Worm (Caenorhabditis elegans) whole organism, L4 larva: ENCODE data around the gene C43D7.4.

Source experiments
- F26F4.8 ChIP-seq: fragments of 200-800 bp; sonication (Bioruptor generic); conservative IDR thresholded peaks from 2 replicates; pipeline ENCODE4 v1.3.6; 2022; ENCODE audit warnings: missing genetic modification characterization, missing compliant biosample characterization
- F37D6.2 ChIP-seq: sonication (generic microtip); optimal IDR thresholded peaks from 2 replicates; lab custom pipeline; 2016; ENCODE audit warnings: mild to moderate bottlenecking, missing genetic modification characterization, missing compliant biosample characterization
- R02D3.7 ChIP-seq: fragments of 150-350 bp; sonication (generic microtip); optimal IDR thresholded peaks from 3 replicates; lab custom pipeline; 2014; ENCODE audit warnings: missing biosample characterization, missing genetic modification characterization
- T20F7.1 ChIP-seq: fragments of 200-800 bp; sonication (Bioruptor generic); optimal IDR thresholded peaks from 2 replicates; lab custom pipeline; 2018; ENCODE audit warnings: mild to moderate bottlenecking, missing genetic modification characterization, missing compliant biosample characterization
- aha-1 ChIP-seq: fragments of 150-350 bp; peaks from one replicate; lab custom pipeline; 2014; ENCODE audit warnings: missing biosample characterization, missing genetic modification characterization
- aly-2 ChIP-seq: sonication (generic microtip); optimal IDR thresholded peaks from 2 replicates; lab custom pipeline; 2018; ENCODE audit warnings: missing biosample characterization, missing genetic modification characterization
- ama-1 ChIP-seq: fragments of 150-350 bp; optimal IDR thresholded peaks from 2 replicates; lab custom pipeline; 2014; ENCODE audit warnings: inconsistent platforms, mixed read lengths
- ceh-32 ChIP-seq: sonication (generic microtip); optimal IDR thresholded peaks from 2 replicates; lab custom pipeline; 2016; ENCODE audit warnings: mild to moderate bottlenecking, missing genetic modification characterization, missing compliant biosample characterization; ENCODE audit not compliant: poor library complexity
- ceh-62 ChIP-seq: sonication (generic microtip); optimal IDR thresholded peaks from 2 replicates; lab custom pipeline; 2017; ENCODE audit warnings: missing biosample characterization, missing genetic modification characterization
- daf-19 ChIP-seq: fragments of 200-800 bp; sonication (Bioruptor generic); conservative IDR thresholded peaks from 2 replicates; pipeline ENCODE4 v1.3.6; 2022; ENCODE audit warnings: missing genetic modification characterization, missing compliant biosample characterization
- dmd-6 ChIP-seq: fragments of 200-800 bp; sonication (Bioruptor generic); IDR thresholded peaks from 2 replicates; pipeline ENCODE4 v1.3.6; 2022; ENCODE audit warnings: missing genetic modification reagents, missing genetic modification characterization, missing compliant biosample characterization
- dpl-1 ChIP-seq: fragments of 150-350 bp; optimal IDR thresholded peaks from 2 replicates; lab custom pipeline; 2014; ENCODE audit warnings: missing biosample characterization, missing genetic modification reagents, missing genetic modification characterization
- dve-1 ChIP-seq: sonication (generic microtip); optimal IDR thresholded peaks from 2 replicates; lab custom pipeline; 2017; ENCODE audit warnings: antibody characterized with exemption, mild to moderate bottlenecking, missing genetic modification characterization, missing compliant biosample characterization; ENCODE audit not compliant: insufficient read depth
- gei-8 ChIP-seq: fragments of 200-800 bp; sonication (Bioruptor generic); optimal IDR thresholded peaks from 2 replicates; lab custom pipeline; 2018; ENCODE audit warnings: mild to moderate bottlenecking, missing genetic modification characterization, missing compliant biosample characterization
- hif-1 ChIP-seq, 2 experiments: sonication (generic microtip); optimal IDR thresholded peaks; 2 replicates each; lab custom pipeline; 2016 to 2017; ENCODE audit warnings: missing compliant biosample characterization in 2 of 2, missing genetic modification characterization in 2 of 2, missing genetic modification reagents in 2 of 2, missing genotype in 2 of 2, mild to moderate bottlenecking in 1 of 2
- hlh-11 ChIP-seq: fragments of 200-800 bp; sonication (Bioruptor generic); optimal IDR thresholded peaks from 2 replicates; lab custom pipeline; 2018; ENCODE audit warnings: mild to moderate bottlenecking, missing genetic modification characterization, missing compliant biosample characterization
- lim-7 ChIP-seq: fragments of 200-800 bp; sonication (Bioruptor generic); IDR thresholded peaks from 2 replicates; pipeline ENCODE4 v1.3.6; 2022; ENCODE audit warnings: missing genetic modification characterization, missing compliant biosample characterization
- lin-15B ChIP-seq: fragments of 150-350 bp; sonication (generic microtip); optimal IDR thresholded peaks from 3 replicates; lab custom pipeline; 2014; ENCODE audit warnings: missing biosample characterization, missing genetic modification characterization
- lin-29 ChIP-seq: fragments of 200-800 bp; sonication (Bioruptor generic); IDR thresholded peaks from 2 replicates; pipeline ENCODE4 v1.3.6; 2022; ENCODE audit warnings: missing genetic modification reagents, missing genetic modification characterization, missing compliant biosample characterization
- lir-3 ChIP-seq: sonication (generic microtip); optimal IDR thresholded peaks from 2 replicates; lab custom pipeline; 2016; ENCODE audit warnings: mild to moderate bottlenecking, missing genetic modification characterization, missing compliant biosample characterization
- madf-5 ChIP-seq, 2 experiments: fragments of 200-800 bp; sonication (Bioruptor generic); IDR thresholded peaks; 2 replicates each; pipeline ENCODE4 v1.3.6; 2022; ENCODE audit warnings: missing compliant biosample characterization in 2 of 2, missing genetic modification characterization in 2 of 2
- mdt-29 ChIP-seq: fragments of 200-800 bp; sonication (Bioruptor generic); IDR thresholded peaks from 2 replicates; pipeline ENCODE4 v1.3.6; 2022; ENCODE audit warnings: missing genetic modification reagents, missing genetic modification characterization, missing compliant biosample characterization
- mxl-2 ChIP-seq: fragments of 200-800 bp; sonication (Bioruptor generic); conservative IDR thresholded peaks from 2 replicates; pipeline ENCODE4 v1.3.6; 2022; ENCODE audit warnings: missing genetic modification reagents, missing genetic modification characterization, missing compliant biosample characterization
- mxl-3 ChIP-seq: fragments of 200-800 bp; sonication (Bioruptor generic); optimal IDR thresholded peaks from 2 replicates; lab custom pipeline; 2018; ENCODE audit warnings: mild to moderate bottlenecking, missing genetic modification characterization, missing compliant biosample characterization
- nhr-111 ChIP-seq: fragments of 200-800 bp; sonication (Bioruptor generic); optimal IDR thresholded peaks from 2 replicates; lab custom pipeline; 2018; ENCODE audit warnings: mild to moderate bottlenecking, missing genetic modification characterization, missing compliant biosample characterization
- nhr-28 ChIP-seq: fragments of 150-350 bp; optimal IDR thresholded peaks from 2 replicates; lab custom pipeline; 2014; ENCODE audit warnings: missing biosample characterization, missing genetic modification characterization
- nhr-42 ChIP-seq: fragments of 200-800 bp; sonication (Bioruptor generic); IDR thresholded peaks from 2 replicates; pipeline ENCODE4 v1.3.6; 2022; ENCODE audit warnings: missing genetic modification characterization, missing compliant biosample characterization
- nhr-48 ChIP-seq: sonication (generic microtip); optimal IDR thresholded peaks from 2 replicates; lab custom pipeline; 2016; ENCODE audit warnings: mild to moderate bottlenecking, missing genetic modification characterization, missing compliant biosample characterization
- nhr-6 ChIP-seq: fragments of 150-350 bp; optimal IDR thresholded peaks from 2 replicates; lab custom pipeline; 2014; ENCODE audit warnings: missing biosample characterization, missing genetic modification characterization
- pha-4 ChIP-seq, 2 experiments: fragments of 150-350 bp in 1 of 2; fragments of 200-800 bp in 1 of 2; sonication (Bioruptor generic) in 1 of 2; IDR thresholded peaks in 1 of 2; optimal IDR thresholded peaks in 1 of 2; 2 replicates each; pipeline versions ENCODE4 v1.3.6 to Lab custom; 2014 to 2022; ENCODE audit warnings: missing genetic modification characterization in 2 of 2, missing genetic modification reagents in 2 of 2, missing biosample characterization in 1 of 2, missing compliant biosample characterization in 1 of 2
- pqm-1 ChIP-seq: sonication (generic microtip); optimal IDR thresholded peaks from 2 replicates; lab custom pipeline; 2017; ENCODE audit warnings: missing biosample characterization, missing genetic modification characterization
- sdz-12 ChIP-seq: fragments of 200-800 bp; sonication (Bioruptor generic); optimal IDR thresholded peaks from 2 replicates; lab custom pipeline; 2018; ENCODE audit warnings: mild to moderate bottlenecking, missing genetic modification characterization, missing compliant biosample characterization
- set-16 ChIP-seq: fragments of 200-800 bp; sonication (Bioruptor generic); IDR thresholded peaks from 2 replicates; pipeline ENCODE4 v1.3.6; 2022; ENCODE audit warnings: missing genetic modification reagents, missing genetic modification characterization, missing compliant biosample characterization
- skn-1 ChIP-seq: fragments of 150-350 bp; optimal IDR thresholded peaks from 2 replicates; lab custom pipeline; 2014; ENCODE audit warnings: missing biosample characterization, missing genetic modification characterization
- snpc-4 ChIP-seq: fragments of 150-350 bp; optimal IDR thresholded peaks from 2 replicates; lab custom pipeline; 2014; ENCODE audit warnings: missing biosample characterization, missing genetic modification characterization
- unc-130 ChIP-seq: sonication (generic microtip); optimal IDR thresholded peaks from 2 replicates; lab custom pipeline; 2016; ENCODE audit warnings: missing genetic modification reagents, missing genetic modification characterization, missing compliant biosample characterization
- unc-62 ChIP-seq, 3 experiments: fragments of 150-350 bp in 1 of 3; sonication (generic microtip); optimal IDR thresholded peaks in 2 of 3; peaks in 1 of 3; 1 replicate in 1 of 3; 2 replicates in 2 of 3; lab custom pipeline; 2014 to 2017; ENCODE audit warnings: missing biosample characterization in 3 of 3, missing genetic modification characterization in 3 of 3, missing genetic modification reagents in 3 of 3, missing genotype in 1 of 3
- ztf-7 ChIP-seq: fragments of 150-350 bp; optimal IDR thresholded peaks from 2 replicates; lab custom pipeline; 2014; ENCODE audit warnings: missing biosample characterization, missing genetic modification characterization

C43D7.4 gene

DNA sequence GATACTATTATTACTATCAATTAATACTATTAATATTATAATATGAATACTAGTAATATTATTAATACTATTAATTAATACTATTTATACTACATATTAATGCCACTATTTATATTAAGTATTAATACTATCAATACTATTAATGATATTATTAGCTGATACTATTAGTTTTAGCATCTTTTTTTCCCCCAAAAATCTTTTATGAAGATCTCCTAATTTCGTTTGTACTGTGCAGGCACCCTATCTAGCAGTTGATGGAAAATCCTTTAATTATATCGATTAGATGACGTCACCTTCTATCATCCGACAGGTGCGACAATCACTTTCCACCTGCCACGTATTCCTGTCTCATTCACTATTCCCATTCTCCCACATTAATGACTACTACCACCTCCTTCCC is 7.0 kb upstream of the C43D7.4 start, which contains the start of gene fbxb-65:
Gene fbxb-65 (plus strand): TSS at position 301 of the 400 bp plus-strand sequence.
- no peak for TF ChIP-seq R02D3.7 (tag; lab: Kevin White, UChicago)
- no peak for TF ChIP-seq nhr-28 (tag; lab: Kevin White, UChicago)
- no peak for TF ChIP-seq mxl-3
- peak in 1 of 2 experiments; percentile 13 for TF ChIP-seq unc-62 (GFP tag; optimal IDR thresholded peaks at IDR 0.05 in 1 of 2; lab: Kevin White, UChicago)
- TF ChIP-seq unc-62 (tag; optimal IDR thresholded peaks at IDR 0.05; lab: Kevin White, UChicago): no peak
- no peak for TF ChIP-seq ztf-7 (tag; lab: Kevin White, UChicago)
- TF ChIP-seq nhr-6 (tag; lab: Kevin White, UChicago): no peak
- no peak for TF ChIP-seq nhr-42
- TF ChIP-seq ceh-62 (tag; lab: Kevin White, UChicago): no peak
- TF ChIP-seq nhr-48 (tag; lab: Kevin White, UChicago): no peak

- no peak for TF ChIP-seq pha-4 (GFP tag; IDR thresholded peaks at IDR 0.05; lab: Robert Waterston, UW)
- no peak for TF ChIP-seq pha-4 (tag; optimal IDR thresholded peaks at IDR 0.05; lab: Kevin White, UChicago)
- TF ChIP-seq lin-15B (tag; lab: Kevin White, UChicago): no peak
- TF ChIP-seq mxl-2 (GFP tag; lab: Robert Waterston, UW): no peak
- TF ChIP-seq aha-1: peak; percentile 77
- TF ChIP-seq dpl-1: no peak
- no peak for TF ChIP-seq mdt-29
- no peak for TF ChIP-seq F37D6.2 (tag; lab: Kevin White, UChicago)
- 0 out of 2 replicates have a peak, but pooled peaks have one; percentile 37 for TF ChIP-seq lim-7 (GFP tag; lab: Robert Waterston, UW)
Observed at ce11 chrV:19325436-19325835, 3.1 kb upstream of the C43D7.4 start.

ce11 chrV:19320385-19320784 is 1.9 kb downstream of the C43D7.4 start, which contains the start of gene sdz-6:
Gene sdz-6 (plus strand): TSS chrV:19320613.
- no peak for TF ChIP-seq ceh-32 (tag; lab: Kevin White, UChicago)
- TF ChIP-seq unc-62 (GFP tag; optimal IDR thresholded peaks at IDR 0.05 in 1 of 2; lab: Kevin White, UChicago): peak in 1 of 2 experiments; percentile 95
- TF ChIP-seq unc-62 (tag; optimal IDR thresholded peaks at IDR 0.05; lab: Kevin White, UChicago): no peak
- no peak for TF ChIP-seq hlh-11 (tag; lab: Kevin White, UChicago)
- no peak for TF ChIP-seq nhr-6 (tag; lab: Kevin White, UChicago)
- no peak for TF ChIP-seq dve-1 (tag; lab: Kevin White, UChicago)
- TF ChIP-seq T20F7.1 (GFP tag; lab: Kevin White, UChicago): no peak
- no peak for TF ChIP-seq sdz-12 (GFP tag; lab: Kevin White, UChicago)
- no peak for TF ChIP-seq lin-29
- TF ChIP-seq dmd-6 (GFP tag; lab: Robert Waterston, UW): peak; percentile 8; the same call in 1 of the 2 replicates

- no peak for TF ChIP-seq aly-2
- TF ChIP-seq snpc-4 (tag; lab: Kevin White, UChicago): no peak
- TF ChIP-seq gei-8: no peak
- no peak for TF ChIP-seq ama-1
- peak; percentile 42; the same call in 1 of the 2 replicates for TF ChIP-seq dmd-6 (GFP tag; lab: Robert Waterston, UW)
- no peak for TF ChIP-seq madf-5 (GFP tag; IDR thresholded peaks at IDR 0.05; lab: Robert Waterston, UW)
- TF ChIP-seq skn-1 (tag; lab: Kevin White, UChicago): no peak
- no peak for TF ChIP-seq set-16 (GFP tag; lab: Robert Waterston, UW)
- TF ChIP-seq pqm-1 (tag; lab: Kevin White, UChicago): peak; percentile 40
- no peak for TF ChIP-seq nhr-111
- TF ChIP-seq hif-1 (tag; optimal IDR thresholded peaks at IDR 0.05; lab: Kevin White, UChicago): no peak
- TF ChIP-seq daf-19 (GFP tag; lab: Robert Waterston, UW): no peak
- no peak for TF ChIP-seq F26F4.8 (GFP tag; lab: Robert Waterston, UW)
- no peak for TF ChIP-seq pha-4 (GFP tag; IDR thresholded peaks at IDR 0.05; lab: Robert Waterston, UW)
- TF ChIP-seq pha-4 (tag; optimal IDR thresholded peaks at IDR 0.05; lab: Kevin White, UChicago): no peak
- TF ChIP-seq lir-3 (tag; lab: Kevin White, UChicago): no peak
- TF ChIP-seq unc-130 (GFP tag; lab: Kevin White, UChicago): no peak
Observed at ce11 chrV:19319460-19319995, 2.8 kb downstream of the C43D7.4 start, which contains the start of gene C43D7.7. Gene C43D7.7 (minus strand): TSS chrV:19319510.
